Worm (Caenorhabditis elegans): ENCODE measurements around the gene nlp-63.
A peak's percentile ranks its signal among the peaks of the same experiment; 100 is the strongest.

nlp-63 gene

DNA sequence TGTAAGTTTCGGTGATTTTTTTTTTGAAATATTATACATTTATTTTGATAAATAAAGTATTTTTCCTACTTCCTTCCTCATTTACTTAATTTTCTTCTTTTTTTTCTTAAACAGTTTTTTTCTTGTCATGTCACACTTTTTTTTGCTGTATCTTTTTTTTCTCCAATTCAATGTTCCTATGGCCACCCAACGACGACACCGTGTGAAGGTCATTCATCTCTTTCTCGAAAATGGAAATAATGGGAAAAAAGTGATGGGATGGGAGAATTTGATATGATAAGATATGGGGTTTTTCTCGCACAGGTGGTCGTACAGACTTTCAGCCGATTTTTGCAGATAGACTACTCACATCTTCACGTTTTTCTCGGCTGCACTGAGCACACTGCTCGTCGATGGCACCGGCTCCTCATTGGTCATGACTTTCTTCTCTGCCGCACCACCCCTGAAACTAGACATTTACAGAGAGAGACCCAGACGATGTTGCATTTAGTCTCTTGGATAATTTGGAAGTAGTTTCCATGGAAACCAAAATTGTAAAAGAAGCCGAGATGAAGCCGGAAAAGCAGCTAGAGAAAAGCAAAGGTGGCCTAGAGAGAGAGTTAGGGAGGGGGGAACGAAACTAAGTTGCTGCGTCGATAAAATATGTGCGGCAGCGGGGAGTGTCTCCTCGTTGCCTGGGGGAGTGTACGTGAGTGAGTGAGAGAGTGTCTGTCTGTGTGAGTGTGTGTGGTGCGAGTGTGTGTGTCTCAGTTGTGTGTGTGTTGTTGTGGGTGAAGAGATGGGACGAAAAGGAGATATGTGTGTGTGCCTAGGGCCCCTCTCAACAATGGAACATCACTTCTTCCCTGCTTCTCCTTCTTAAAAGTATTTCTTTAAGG lies 13.9 kb downstream of the nlp-63 start, which contains the start of gene daf-19 (continued):
- TF ChIP-seq sox-2 (GFP tag; IDR thresholded peaks at IDR 0.05) (0 out of 2 replicates have a peak, but pooled peaks have one; percentile 24), ceh-22 (tag; optimal IDR thresholded peaks at IDR 0.05) (no peak), ztf-16 (tag; optimal IDR thresholded peaks at IDR 0.05) (peak; percentile 37), pros-1 (tag; optimal IDR thresholded peaks at IDR 0.05) (peak; percentile 70), gmeb-2 (tag; optimal IDR thresholded peaks at IDR 0.05) (peak; percentile 45), ceh-34 (tag; optimal IDR thresholded peaks at IDR 0.05) (peak; percentile 61), syd-9 (tag; optimal IDR thresholded peaks at IDR 0.05) (peak; percentile 92), unc-86 (tag; optimal IDR thresholded peaks at IDR 0.05) (peak; percentile 9), che-1 (tag; optimal IDR thresholded peaks at IDR 0.05) (peak; percentile 29), elt-4 (tag; optimal IDR thresholded peaks at IDR 0.05) (no peak), pha-4 (tag; optimal IDR thresholded peaks at IDR 0.05) (no peak), ceh-19 (GFP tag; optimal IDR thresholded peaks at IDR 0.05) (peak; percentile 88), hlh-6 (tag; optimal IDR thresholded peaks at IDR 0.05) (peak; percentile 90), pag-3 (tag; optimal IDR thresholded peaks at IDR 0.05; ENCODE audit: borderline replicate concordance) (no peak), zip-5 (tag; optimal IDR thresholded peaks at IDR 0.05) (no peak), nhr-232 (tag; optimal IDR thresholded peaks at IDR 0.05) (no peak), ceh-2 (tag; optimal IDR thresholded peaks at IDR 0.05) (peak; percentile 75), hlh-15 (tag; optimal IDR thresholded peaks at IDR 0.05) (no peak), odd-2 (tag; optimal IDR thresholded peaks at IDR 0.05) (no peak), sox-4 (tag; optimal IDR thresholded peaks at IDR 0.05) (peak; percentile 78), unc-3 (GFP tag; conservative IDR thresholded peaks at IDR 0.05) (0 out of 2 replicates have a peak, but pooled peaks have one; percentile 8), unc-3 (tag; optimal IDR thresholded peaks at IDR 0.05) (no peak), C38D4.7 (GFP tag; optimal IDR thresholded peaks at IDR 0.05) (peak; percentile 69), nhr-11 (tag; optimal IDR thresholded peaks at IDR 0.05) (peak; percentile 39), pqm-1 (tag; optimal IDR thresholded peaks at IDR 0.05) (no peak), dmd-4 (tag; optimal IDR thresholded peaks at IDR 0.05; ENCODE audit: borderline replicate concordance) (peak; percentile 52), ets-4 (tag; optimal IDR thresholded peaks at IDR 0.05) (peak; percentile 54), pax-1 (tag; optimal IDR thresholded peaks at IDR 0.05) (no peak), npax-4 (tag; optimal IDR thresholded peaks at IDR 0.05) (no peak), Y22D7AL.16 (tag; optimal IDR thresholded peaks at IDR 0.05) (peak; percentile 46), K02D7.2 (tag; optimal IDR thresholded peaks at IDR 0.05) (peak; percentile 32), ceh-18 (tag; optimal IDR thresholded peaks at IDR 0.05) (peak; percentile 87), ceh-14 (tag; optimal IDR thresholded peaks at IDR 0.05) (peak; percentile 87), F13H6.1 (tag; optimal IDR thresholded peaks at IDR 0.05) (peak; percentile 57), C08G9.2 (tag; optimal IDR thresholded peaks at IDR 0.05) (peak; percentile 50), elt-2 (tag; optimal IDR thresholded peaks at IDR 0.05) (peak; percentile 30), ceh-48 (tag; optimal IDR thresholded peaks at IDR 0.05) (peak; percentile 74), mec-3 (tag; optimal IDR thresholded peaks at IDR 0.05; ENCODE audit: borderline replicate concordance) (no peak), hlh-30 (tag; optimal IDR thresholded peaks at IDR 0.05; ENCODE audit: insufficient read depth) (no peak), dve-1 (tag; optimal IDR thresholded peaks at IDR 0.05) (peak; percentile 55), ref-2 (tag; optimal IDR thresholded peaks at IDR 0.05) (peak; percentile 79), sdc-2 (tag; optimal IDR thresholded peaks at IDR 0.05) (peak; percentile 76), ceh-30 (tag; optimal IDR thresholded peaks at IDR 0.05) (peak; percentile 72), ama-1 (optimal IDR thresholded peaks at IDR 0.05) (peak; percentile 81), nfya-1 (tag; optimal IDR thresholded peaks at IDR 0.05) (peak; percentile 79), unc-55 (GFP tag; optimal IDR thresholded peaks at IDR 0.05) (no peak)
